Worm (Caenorhabditis elegans) whole organism, young adult: Measurements from ENCODE around the gene ugt-1.

Experiments
- F39B2.1 ChIP-seq: fragments of 200-800 bp; sonication (Bioruptor generic); IDR thresholded peaks from 2 replicates; pipeline ENCODE4 v1.3.6; 2022; ENCODE audit warnings: missing genetic modification reagents, missing genetic modification characterization, missing compliant biosample characterization
- hmg-20 ChIP-seq: fragments of 200-800 bp; sonication (Bioruptor generic); IDR thresholded peaks from 2 replicates; pipeline ENCODE4 v1.3.6; 2022; ENCODE audit warnings: missing genetic modification reagents, missing genetic modification characterization, missing compliant biosample characterization
- nhr-27 ChIP-seq: fragments of 200-800 bp; sonication (Bioruptor generic); optimal IDR thresholded peaks from 2 replicates; lab custom pipeline; 2018; ENCODE audit warnings: mild to moderate bottlenecking, missing genetic modification characterization, moderate library complexity, missing compliant biosample characterization
- unc-62 ChIP-seq: fragments of 150-350 bp; optimal IDR thresholded peaks from 2 replicates; lab custom pipeline; 2014; ENCODE audit warnings: missing biosample characterization, missing genetic modification reagents, missing genetic modification characterization

DNA sequence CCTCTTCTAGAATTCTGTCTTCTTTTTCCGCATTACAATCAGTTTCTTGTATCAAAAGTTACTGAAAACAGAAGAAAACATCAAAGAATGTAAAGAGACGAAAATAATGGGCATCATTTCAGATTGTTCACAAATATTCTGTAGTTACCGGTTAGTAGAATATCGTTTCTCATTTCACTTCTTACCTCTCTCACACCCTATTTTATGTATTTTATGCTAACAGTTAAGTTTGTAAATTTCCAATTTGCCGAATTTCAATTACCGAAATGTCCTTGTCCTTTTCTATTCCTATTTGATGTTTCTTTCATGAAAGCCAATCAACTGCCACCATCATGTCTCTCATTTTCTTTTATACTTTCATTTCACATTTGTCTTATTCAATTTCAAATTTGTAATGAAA is 28.0 kb downstream of the ugt-1 start:
- TF ChIP-seq F39B2.1 (GFP tag; lab: Robert Waterston, UW) (no peak), unc-62 (GFP tag; lab: Kevin White, UChicago) (no peak), nhr-27 (tag; lab: Kevin White, UChicago) (no peak), hmg-20 (GFP tag; lab: Robert Waterston, UW) (no peak)
